Worm (Caenorhabditis elegans): ENCODE measurements around the gene leo-1.
A peak's percentile ranks its signal among the peaks of the same experiment; 100 is the strongest.

Gene leo-1

ce11 chrIV:11288965-11289364, 40.2 kb downstream of the leo-1 start (continued):
- TF ChIP-seq mxl-1 (tag; optimal IDR thresholded peaks at IDR 0.05) (no peak), K11D2.4 (GFP tag; IDR thresholded peaks at IDR 0.05) (no peak), sea-2 (GFP tag; IDR thresholded peaks at IDR 0.05) (no peak), mel-28 (tag; optimal IDR thresholded peaks at IDR 0.05; ENCODE audit: borderline replicate concordance) (no peak), snpc-3.4 (tag; optimal IDR thresholded peaks at IDR 0.05) (no peak), lag-1 (GFP tag; IDR thresholded peaks at IDR 0.05) (no peak), dox-1 (GFP tag; IDR thresholded peaks at IDR 0.05) (peak; percentile 62), hmg-20 (GFP tag; IDR thresholded peaks at IDR 0.05) (no peak), Y53F4B.3 (GFP tag; IDR thresholded peaks at IDR 0.05) (no peak), athp-1 (tag; optimal IDR thresholded peaks at IDR 0.05) (no peak), somi-1 (GFP tag; optimal IDR thresholded peaks at IDR 0.05) (no peak), K12H6.12 (tag; optimal IDR thresholded peaks at IDR 0.05) (no peak), rcor-1 (GFP tag; IDR thresholded peaks at IDR 0.05) (no peak), lin-26 (GFP tag; IDR thresholded peaks at IDR 0.05) (no peak), ztf-3 (GFP tag; optimal IDR thresholded peaks at IDR 0.05) (no peak), cebp-1 (GFP tag; IDR thresholded peaks at IDR 0.05) (no peak), cebp-1 (tag; optimal IDR thresholded peaks at IDR 0.05) (peak; percentile 32), ztf-26 (tag; optimal IDR thresholded peaks at IDR 0.05) (no peak), aptf-3 (GFP tag; IDR thresholded peaks at IDR 0.05) (no peak)

DNA sequence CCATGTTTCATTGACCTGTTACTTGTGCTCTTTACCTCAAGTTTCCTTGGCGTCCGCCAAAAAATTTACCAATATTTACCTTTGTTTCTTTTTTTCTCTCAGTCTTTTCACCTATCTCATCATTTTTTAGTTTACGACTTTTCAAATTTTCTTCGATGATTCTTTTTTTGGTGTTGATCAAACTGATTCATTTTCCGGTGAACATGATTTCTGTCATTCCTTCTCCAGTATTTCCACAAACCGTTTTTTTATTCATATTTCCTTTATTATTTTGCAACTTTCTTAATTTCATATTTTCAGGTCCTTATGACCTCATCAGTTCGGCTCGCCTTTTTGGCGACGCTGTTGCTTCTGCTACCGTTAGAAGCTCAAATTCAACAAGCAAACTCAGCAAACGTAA, 41.7 kb downstream of the leo-1 start, which contains the start of gene F54D1.6:
F54D1.6 (plus strand) TSS at position 301 of the 400 bp plus-strand sequence.
- TF ChIP-seq mcd-1 (GFP tag; IDR thresholded peaks at IDR 0.05) (no peak), atf-7 (tag; optimal IDR thresholded peaks at IDR 0.05) (no peak), Y79H2A.3 (GFP tag; conservative IDR thresholded peaks at IDR 0.05) (no peak), nfya-1 (tag; optimal IDR thresholded peaks at IDR 0.05; ENCODE audit: borderline replicate concordance, insufficient read depth) (no peak), attf-5 (GFP tag; optimal IDR thresholded peaks at IDR 0.05) (no peak), snpc-4 (GFP tag; optimal IDR thresholded peaks at IDR 0.05) (no peak), snpc-4 (tag; optimal IDR thresholded peaks at IDR 0.05) (no peak), lsy-27 (tag; optimal IDR thresholded peaks at IDR 0.05; ENCODE audit: borderline replicate concordance, insufficient read depth) (no peak), repo-1 (tag; optimal IDR thresholded peaks at IDR 0.05) (no peak), rpc-1 (optimal IDR thresholded peaks at IDR 0.05) (no peak), rpc-1 (tag; optimal IDR thresholded peaks at IDR 0.05) (no peak), dox-1 (GFP tag; IDR thresholded peaks at IDR 0.05) (no peak), D2030.7 (GFP tag; IDR thresholded peaks at IDR 0.05) (no peak), die-1 (tag; optimal IDR thresholded peaks at IDR 0.05) (no peak), ama-1 (optimal IDR thresholded peaks at IDR 0.05) (no peak), ama-1 (GFP tag; optimal IDR thresholded peaks at IDR 0.05) (no peak), F10E7.11 (tag; optimal IDR thresholded peaks at IDR 0.05) (no peak), nhr-120 (GFP tag; IDR thresholded peaks at IDR 0.05) (no peak), B0336.3 (GFP tag; IDR thresholded peaks at IDR 0.05) (no peak), nhr-179 (tag; optimal IDR thresholded peaks at IDR 0.05) (no peak)

ce11 chrIV:11286112-11286511, 43.1 kb downstream of the leo-1 start:
- TF ChIP-seq snpc-4 (GFP tag; optimal IDR thresholded peaks at IDR 0.05) (no peak), snpc-4 (tag; optimal IDR thresholded peaks at IDR 0.05) (no peak), F52B5.7 (tag; optimal IDR thresholded peaks at IDR 0.05) (no peak), let-526 (GFP tag; IDR thresholded peaks at IDR 0.05) (no peak), ceh-91 (GFP tag; IDR thresholded peaks at IDR 0.05) (no peak), ekl-4 (GFP tag; IDR thresholded peaks at IDR 0.05) (no peak), ZK185.1 (tag; optimal IDR thresholded peaks at IDR 0.05; ENCODE audit: poor library complexity, severe bottlenecking) (no peak), C17E4.6 (GFP tag; IDR thresholded peaks at IDR 0.05) (no peak), B0035.1 (tag; optimal IDR thresholded peaks at IDR 0.05) (no peak), D2030.7 (GFP tag; IDR thresholded peaks at IDR 0.05) (no peak), akir-1 (GFP tag; optimal IDR thresholded peaks at IDR 0.05) (no peak), lin-54 (GFP tag; optimal IDR thresholded peaks at IDR 0.05) (no peak)

Data from whole organism, young adult.